Worm (Caenorhabditis elegans): Measurements from ENCODE around the gene oxi-1.

The oxi-1 gene

ce11 chrIII:10824206-10824605 is 33.9 kb upstream of the oxi-1 start:
- no peak for TF ChIP-seq ceh-36 (tag; optimal IDR thresholded peaks at IDR 0.05)
- TF ChIP-seq ceh-13 (GFP tag; optimal IDR thresholded peaks at IDR 0.05), result no peak
- no peak for TF ChIP-seq ets-7 (tag; optimal IDR thresholded peaks at IDR 0.05)
- no peak for TF ChIP-seq B0310.2 (tag; optimal IDR thresholded peaks at IDR 0.05)
- TF ChIP-seq tra-4 (tag; optimal IDR thresholded peaks at IDR 0.05), result no peak
- TF ChIP-seq pes-1 (GFP tag; IDR thresholded peaks at IDR 0.05), result no peak
- no peak for TF ChIP-seq tbx-11 (GFP tag; IDR thresholded peaks at IDR 0.05)
- TF ChIP-seq sea-1 (GFP tag; conservative IDR thresholded peaks at IDR 0.05), result no peak
- no peak for TF ChIP-seq tbx-37 (GFP tag; conservative IDR thresholded peaks at IDR 0.05)
- no peak for TF ChIP-seq aly-1 (tag; optimal IDR thresholded peaks at IDR 0.05)
- TF ChIP-seq scrt-1 (GFP tag; IDR thresholded peaks at IDR 0.05), result no peak
- TF ChIP-seq F13C5.2 (tag; optimal IDR thresholded peaks at IDR 0.05), result no peak
- no peak for TF ChIP-seq hmg-4 (GFP tag; optimal IDR thresholded peaks at IDR 0.05)
- TF ChIP-seq hnd-1 (tag; optimal IDR thresholded peaks at IDR 0.05), result no peak
- TF ChIP-seq ama-1 (optimal IDR thresholded peaks at IDR 0.05), result no peak
- TF ChIP-seq flt-1 (GFP tag; IDR thresholded peaks at IDR 0.05), result no peak
- TF ChIP-seq hmbx-1 (tag; optimal IDR thresholded peaks at IDR 0.05), result no peak

- TF ChIP-seq hmg-4 (GFP tag; optimal IDR thresholded peaks at IDR 0.05) (no peak), tbx-11 (GFP tag; IDR thresholded peaks at IDR 0.05) (no peak), scrt-1 (GFP tag; IDR thresholded peaks at IDR 0.05) (no peak), tra-4 (tag; optimal IDR thresholded peaks at IDR 0.05) (no peak), hnd-1 (tag; optimal IDR thresholded peaks at IDR 0.05) (no peak), ets-7 (tag; optimal IDR thresholded peaks at IDR 0.05) (no peak), tbx-37 (GFP tag; conservative IDR thresholded peaks at IDR 0.05) (no peak), F13C5.2 (tag; optimal IDR thresholded peaks at IDR 0.05) (no peak), flt-1 (GFP tag; IDR thresholded peaks at IDR 0.05) (no peak), sea-1 (GFP tag; conservative IDR thresholded peaks at IDR 0.05) (no peak), B0310.2 (tag; optimal IDR thresholded peaks at IDR 0.05) (no peak), hmbx-1 (tag; optimal IDR thresholded peaks at IDR 0.05) (no peak), ama-1 (optimal IDR thresholded peaks at IDR 0.05) (no peak), ceh-36 (tag; optimal IDR thresholded peaks at IDR 0.05) (no peak), aly-1 (tag; optimal IDR thresholded peaks at IDR 0.05) (no peak), pes-1 (GFP tag; IDR thresholded peaks at IDR 0.05) (no peak)
Measured at ce11 chrIII:10825088-10825487, 33.0 kb upstream of the oxi-1 start.

ce11 chrIII:10831483-10831882 is 26.6 kb upstream of the oxi-1 start:
- TF ChIP-seq hmg-4 (GFP tag; optimal IDR thresholded peaks at IDR 0.05) (no peak), F13C5.2 (tag; optimal IDR thresholded peaks at IDR 0.05) (no peak), ceh-36 (tag; optimal IDR thresholded peaks at IDR 0.05) (no peak)

ce11 chrIII:10832636-10833035 is 25.4 kb upstream of the oxi-1 start, which contains the start of gene sbsp-1:
TSS of gene sbsp-1 (plus strand) at chrIII:10832936.
- TF ChIP-seq ceh-13 (GFP tag; optimal IDR thresholded peaks at IDR 0.05), result no peak
- no peak for TF ChIP-seq flt-1 (GFP tag; IDR thresholded peaks at IDR 0.05)
- no peak for TF ChIP-seq pes-1 (GFP tag; IDR thresholded peaks at IDR 0.05)
- no peak for TF ChIP-seq hmg-4 (GFP tag; optimal IDR thresholded peaks at IDR 0.05)
- TF ChIP-seq ets-7 (tag; optimal IDR thresholded peaks at IDR 0.05), result no peak
- no peak for TF ChIP-seq F13C5.2 (tag; optimal IDR thresholded peaks at IDR 0.05)
- no peak for TF ChIP-seq ceh-36 (tag; optimal IDR thresholded peaks at IDR 0.05)
- TF ChIP-seq tbx-11 (GFP tag; IDR thresholded peaks at IDR 0.05), result no peak

ce11 chrIII:10844873-10845272 is 13.2 kb upstream of the oxi-1 start, which contains the start of gene pde-12:
TSS of gene pde-12 (minus strand) at chrIII:10845020.
- no peak for TF ChIP-seq hmbx-1 (tag; optimal IDR thresholded peaks at IDR 0.05)
- TF ChIP-seq flt-1 (GFP tag; IDR thresholded peaks at IDR 0.05), result 0 out of 2 replicates have a peak, but pooled peaks have one; percentile 17
- peak; percentile 17 for TF ChIP-seq F13C5.2 (tag; optimal IDR thresholded peaks at IDR 0.05)
- no peak for TF ChIP-seq tra-4 (tag; optimal IDR thresholded peaks at IDR 0.05)

- TF ChIP-seq hmbx-1 (tag; optimal IDR thresholded peaks at IDR 0.05), result peak; percentile 24
- peak; percentile 78 for TF ChIP-seq pes-1 (GFP tag; IDR thresholded peaks at IDR 0.05)
- peak; percentile 43 for TF ChIP-seq B0310.2 (tag; optimal IDR thresholded peaks at IDR 0.05)
- TF ChIP-seq tbx-11 (GFP tag; IDR thresholded peaks at IDR 0.05), result peak; percentile 76
- no peak for TF ChIP-seq ama-1 (optimal IDR thresholded peaks at IDR 0.05)
- 0 out of 2 replicates have a peak, but pooled peaks have one; percentile 67 for TF ChIP-seq sea-1 (GFP tag; conservative IDR thresholded peaks at IDR 0.05)
- peak; percentile 65 for TF ChIP-seq ceh-36 (tag; optimal IDR thresholded peaks at IDR 0.05)
- TF ChIP-seq ets-7 (tag; optimal IDR thresholded peaks at IDR 0.05), result peak; percentile 42
- TF ChIP-seq flt-1 (GFP tag; IDR thresholded peaks at IDR 0.05), result peak; percentile 70
- TF ChIP-seq scrt-1 (GFP tag; IDR thresholded peaks at IDR 0.05), result peak; percentile 62; the same call in 1 of the 2 replicates
- TF ChIP-seq F13C5.2 (tag; optimal IDR thresholded peaks at IDR 0.05), result peak; percentile 93
- peak; percentile 52 for TF ChIP-seq aly-1 (tag; optimal IDR thresholded peaks at IDR 0.05)
- peak; percentile 32 for TF ChIP-seq hnd-1 (tag; optimal IDR thresholded peaks at IDR 0.05)
- peak; percentile 73 for TF ChIP-seq tbx-37 (GFP tag; conservative IDR thresholded peaks at IDR 0.05)
- peak; percentile 84 for TF ChIP-seq hmg-4 (GFP tag; optimal IDR thresholded peaks at IDR 0.05)
- peak; percentile 56 for TF ChIP-seq tra-4 (tag; optimal IDR thresholded peaks at IDR 0.05)
- TF ChIP-seq ceh-13 (GFP tag; optimal IDR thresholded peaks at IDR 0.05), result peak; percentile 48
Measured at ce11 chrIII:10848858-10849257, 9.2 kb upstream of the oxi-1 start, which contains the start of the genes fbxb-85 and hex-3. TSS of gene fbxb-85 (minus strand) at chrIII:10848963. TSS of gene hex-3 (plus strand) at chrIII:10849222.

- TF ChIP-seq tbx-11 (GFP tag; IDR thresholded peaks at IDR 0.05) (no peak), ceh-36 (tag; optimal IDR thresholded peaks at IDR 0.05) (no peak), flt-1 (GFP tag; IDR thresholded peaks at IDR 0.05) (no peak), pes-1 (GFP tag; IDR thresholded peaks at IDR 0.05) (no peak), ama-1 (optimal IDR thresholded peaks at IDR 0.05) (no peak), scrt-1 (GFP tag; IDR thresholded peaks at IDR 0.05) (no peak), F13C5.2 (tag; optimal IDR thresholded peaks at IDR 0.05) (no peak), B0310.2 (tag; optimal IDR thresholded peaks at IDR 0.05) (no peak), tbx-37 (GFP tag; conservative IDR thresholded peaks at IDR 0.05) (no peak), hmbx-1 (tag; optimal IDR thresholded peaks at IDR 0.05) (no peak), ets-7 (tag; optimal IDR thresholded peaks at IDR 0.05) (no peak), hnd-1 (tag; optimal IDR thresholded peaks at IDR 0.05) (no peak), ceh-13 (GFP tag; optimal IDR thresholded peaks at IDR 0.05) (no peak), sea-1 (GFP tag; conservative IDR thresholded peaks at IDR 0.05) (no peak), hmg-4 (GFP tag; optimal IDR thresholded peaks at IDR 0.05) (no peak), tra-4 (tag; optimal IDR thresholded peaks at IDR 0.05) (no peak), aly-1 (tag; optimal IDR thresholded peaks at IDR 0.05) (no peak)
Measured at ce11 chrIII:10855398-10855880, 2.6 kb upstream of the oxi-1 start, which contains the start of gene Y39A1C.1. TSS of gene Y39A1C.1 (plus strand) at chrIII:10855448.

All from whole organism, early embryonic.